Fruit fly (Drosophila melanogaster) whole organism, wandering third instar larva: Measurements from ENCODE around the gene CG8202.

Experiments used
- Dfd ChIP-seq: fragments of >200 bp; optimal IDR thresholded peaks from 2 replicates; lab custom pipeline; 2017; ENCODE audit warnings: missing biosample characterization, missing genetic modification characterization
- HLH106 ChIP-seq: fragments of 200-800 bp; optimal IDR thresholded peaks from 3 replicates; lab custom pipeline; 2019; ENCODE audit warnings: missing biosample characterization, mild to moderate bottlenecking, missing genetic modification characterization, moderate library complexity
- Hr78 ChIP-seq: fragments of >200 bp; optimal IDR thresholded peaks from 2 replicates; lab custom pipeline; 2017; ENCODE audit warnings: missing biosample characterization, missing genetic modification characterization
- Jra ChIP-seq: sonication (Bioruptor generic); optimal IDR thresholded peaks from 2 replicates; lab custom pipeline; 2016; ENCODE audit warnings: missing biosample characterization, missing genetic modification characterization
- Mio ChIP-seq: sonication (Bioruptor generic); optimal IDR thresholded peaks from 2 replicates; lab custom pipeline; 2016; ENCODE audit warnings: missing biosample characterization, missing genetic modification characterization
- OdsH ChIP-seq: fragments of 200-800 bp; sonication (Bioruptor generic); optimal IDR thresholded peaks from 2 replicates; lab custom pipeline; 2016; ENCODE audit warnings: missing biosample characterization, mild to moderate bottlenecking, missing genetic modification characterization
- ey ChIP-seq: fragments of 200-800 bp; sonication (Bioruptor generic); optimal IDR thresholded peaks from 2 replicates; lab custom pipeline; 2016; ENCODE audit warnings: missing biosample characterization, missing genetic modification characterization
- fru ChIP-seq: fragments of 200-800 bp; sonication (Bioruptor generic); optimal IDR thresholded peaks from 3 replicates; lab custom pipeline; 2016; ENCODE audit warnings: missing biosample characterization, mild to moderate bottlenecking, missing genetic modification characterization
- h ChIP-seq: fragments of 200-800 bp; sonication (Bioruptor generic); optimal IDR thresholded peaks from 3 replicates; lab custom pipeline; 2016; ENCODE audit warnings: missing biosample characterization, mild to moderate bottlenecking, missing genetic modification characterization
- lola ChIP-seq: fragments of >200 bp; optimal IDR thresholded peaks from 2 replicates; lab custom pipeline; 2017; ENCODE audit warnings: missing biosample characterization, missing genetic modification characterization
- pan ChIP-seq: fragments of >200 bp; optimal IDR thresholded peaks from 2 replicates; lab custom pipeline; 2017
- rgr ChIP-seq: fragments of 200-800 bp; sonication (Bioruptor generic); optimal IDR thresholded peaks from 3 replicates; lab custom pipeline; 2016; ENCODE audit warnings: missing biosample characterization, mild to moderate bottlenecking, missing genetic modification characterization

- no peak for TF ChIP-seq rgr (GFP tag; lab: Kevin White, UChicago)
- TF ChIP-seq OdsH, result no peak
- TF ChIP-seq h (GFP tag; lab: Kevin White, UChicago), result no peak
- no peak for TF ChIP-seq Hr78
- TF ChIP-seq Mio, result no peak
- TF ChIP-seq Dfd (GFP tag; lab: Kevin White, UChicago), result no peak
- TF ChIP-seq HLH106 (tag; lab: Kevin White, UChicago), result no peak
- no peak for TF ChIP-seq Jra (GFP tag; lab: Kevin White, UChicago)
- no peak for TF ChIP-seq lola (GFP tag; lab: Kevin White, UChicago)
- TF ChIP-seq fru, result no peak
- no peak for TF ChIP-seq ey (GFP tag; lab: Kevin White, UChicago)
- TF ChIP-seq pan, result no peak
Observed at dm6 chr3R:8700660-8701059, 31.2 kb upstream of the CG8202 start.
